Worm (Caenorhabditis elegans) whole organism, early embryonic: ENCODE data around the gene cpsf-2.

Experiments used
- B0310.2 ChIP-seq: sonication (generic microtip); optimal IDR thresholded peaks from 2 replicates; lab custom pipeline; 2016; ENCODE audit warnings: mild to moderate bottlenecking, missing genetic modification characterization, missing compliant biosample characterization
- F13C5.2 ChIP-seq: sonication (generic microtip); optimal IDR thresholded peaks from 2 replicates; lab custom pipeline; 2017; ENCODE audit warnings: mild to moderate bottlenecking, missing genetic modification characterization, inconsistent platforms, missing compliant biosample characterization
- aly-1 ChIP-seq: sonication (generic microtip); optimal IDR thresholded peaks from 2 replicates; lab custom pipeline; 2016; ENCODE audit warnings: missing genetic modification characterization, missing compliant biosample characterization
- ama-1 ChIP-seq: fragments of 150-350 bp; optimal IDR thresholded peaks from 2 replicates; lab custom pipeline; 2014
- ceh-13 ChIP-seq: fragments of 200-800 bp; sonication (Bioruptor generic); optimal IDR thresholded peaks from 2 replicates; lab custom pipeline; 2018; ENCODE audit warnings: mild to moderate bottlenecking, missing genetic modification characterization, missing compliant biosample characterization
- ceh-36 ChIP-seq: sonication (generic microtip); optimal IDR thresholded peaks from 2 replicates; lab custom pipeline; 2016; ENCODE audit warnings: missing genetic modification characterization, inconsistent platforms, missing compliant biosample characterization
- ets-7 ChIP-seq: sonication (generic microtip); optimal IDR thresholded peaks from 2 replicates; lab custom pipeline; 2016; ENCODE audit warnings: missing genotype, missing genetic modification characterization, missing compliant biosample characterization
- flt-1 ChIP-seq: fragments of 200-800 bp; sonication (Bioruptor generic); IDR thresholded peaks from 2 replicates; pipeline ENCODE4 v1.3.6; 2022; ENCODE audit warnings: missing genetic modification characterization, missing compliant biosample characterization
- hmbx-1 ChIP-seq: sonication (generic microtip); optimal IDR thresholded peaks from 2 replicates; lab custom pipeline; 2016; ENCODE audit warnings: mild to moderate bottlenecking, missing genetic modification characterization, missing compliant biosample characterization
- hmg-4 ChIP-seq: fragments of 200-800 bp; sonication (Bioruptor generic); optimal IDR thresholded peaks from 2 replicates; lab custom pipeline; 2018; ENCODE audit warnings: mild to moderate bottlenecking, missing genetic modification characterization, missing compliant biosample characterization
- hnd-1 ChIP-seq: sonication (generic microtip); optimal IDR thresholded peaks from 2 replicates; lab custom pipeline; 2016; ENCODE audit warnings: missing genetic modification characterization, missing compliant biosample characterization
- pes-1 ChIP-seq: fragments of 200-800 bp; sonication (Bioruptor generic); IDR thresholded peaks from 2 replicates; pipeline ENCODE4 v1.3.6; 2022; ENCODE audit warnings: missing genetic modification reagents, missing genetic modification characterization, missing compliant biosample characterization
- scrt-1 ChIP-seq: fragments of 200-800 bp; sonication (Bioruptor generic); IDR thresholded peaks from 2 replicates; pipeline ENCODE4 v1.3.6; 2022; ENCODE audit warnings: missing genetic modification characterization, missing compliant biosample characterization
- sea-1 ChIP-seq: fragments of 200-800 bp; sonication (Bioruptor generic); conservative IDR thresholded peaks from 2 replicates; pipeline ENCODE4 v1.3.6; 2022; ENCODE audit warnings: missing genetic modification characterization, missing compliant biosample characterization
- tbx-11 ChIP-seq: fragments of 200-800 bp; sonication (Bioruptor generic); IDR thresholded peaks from 2 replicates; pipeline ENCODE4 v1.3.6; 2022; ENCODE audit warnings: missing genetic modification characterization, missing compliant biosample characterization
- tbx-37 ChIP-seq: fragments of 200-800 bp; sonication (Bioruptor generic); conservative IDR thresholded peaks from 2 replicates; pipeline ENCODE4 v1.3.6; 2022; ENCODE audit warnings: missing genetic modification reagents, missing genetic modification characterization, missing compliant biosample characterization
- tra-4 ChIP-seq: sonication (generic microtip); optimal IDR thresholded peaks from 2 replicates; lab custom pipeline; 2017; ENCODE audit warnings: missing genetic modification characterization, missing compliant biosample characterization

cpsf-2 gene

ce11 chrV:7184549-7184948 is 5.6 kb downstream of the cpsf-2 start, which contains the start of gene pitr-5:
TSS of gene pitr-5 (plus strand) at chrV:7184849.
- no peak for TF ChIP-seq tra-4 (tag; lab: Kevin White, UChicago)
- no peak for TF ChIP-seq hnd-1 (tag; lab: Kevin White, UChicago)
- no peak for TF ChIP-seq ama-1
- TF ChIP-seq flt-1 (GFP tag; lab: Robert Waterston, UW), result no peak
- no peak for TF ChIP-seq F13C5.2 (tag; lab: Kevin White, UChicago)
- no peak for TF ChIP-seq tbx-37 (GFP tag; lab: Robert Waterston, UW)

- no peak for TF ChIP-seq tbx-11 (GFP tag; lab: Robert Waterston, UW)
- TF ChIP-seq scrt-1 (GFP tag; lab: Robert Waterston, UW), result no peak
- no peak for TF ChIP-seq ceh-36 (tag; lab: Kevin White, UChicago)
- TF ChIP-seq B0310.2 (tag; lab: Kevin White, UChicago), result no peak
- no peak for TF ChIP-seq flt-1 (GFP tag; lab: Robert Waterston, UW)
- no peak for TF ChIP-seq ceh-13 (GFP tag; lab: Kevin White, UChicago)
- no peak for TF ChIP-seq ama-1
- TF ChIP-seq tbx-37 (GFP tag; lab: Robert Waterston, UW), result no peak
- no peak for TF ChIP-seq tra-4 (tag; lab: Kevin White, UChicago)
- no peak for TF ChIP-seq hmbx-1 (tag; lab: Kevin White, UChicago)
- TF ChIP-seq ets-7, result no peak
- no peak for TF ChIP-seq sea-1 (GFP tag; lab: Robert Waterston, UW)
Observed at ce11 chrV:7186599-7186998, 7.6 kb downstream of the cpsf-2 start.

ce11 chrV:7187295-7187694 is 8.3 kb downstream of the cpsf-2 start:
- TF ChIP-seq aly-1 (tag; lab: Kevin White, UChicago), result no peak
- TF ChIP-seq sea-1 (GFP tag; lab: Robert Waterston, UW), result no peak
- no peak for TF ChIP-seq flt-1 (GFP tag; lab: Robert Waterston, UW)
- TF ChIP-seq ceh-36 (tag; lab: Kevin White, UChicago), result no peak
- no peak for TF ChIP-seq hnd-1 (tag; lab: Kevin White, UChicago)
- no peak for TF ChIP-seq hmbx-1 (tag; lab: Kevin White, UChicago)
- TF ChIP-seq hmg-4 (GFP tag; lab: Kevin White, UChicago), result no peak
- no peak for TF ChIP-seq tbx-37 (GFP tag; lab: Robert Waterston, UW)
- no peak for TF ChIP-seq tra-4 (tag; lab: Kevin White, UChicago)
- no peak for TF ChIP-seq ceh-13 (GFP tag; lab: Kevin White, UChicago)
- TF ChIP-seq B0310.2 (tag; lab: Kevin White, UChicago), result no peak
- no peak for TF ChIP-seq ama-1
- no peak for TF ChIP-seq tbx-11 (GFP tag; lab: Robert Waterston, UW)
- no peak for TF ChIP-seq scrt-1 (GFP tag; lab: Robert Waterston, UW)
- TF ChIP-seq F13C5.2 (tag; lab: Kevin White, UChicago), result no peak
- TF ChIP-seq pes-1 (GFP tag; lab: Robert Waterston, UW), result no peak

ce11 chrV:7193562-7193961 is 14.6 kb downstream of the cpsf-2 start, which contains the start of gene F09G2.8:
TSS of gene F09G2.8 (minus strand) at chrV:7193662.
- TF ChIP-seq tbx-11 (GFP tag; lab: Robert Waterston, UW) (no peak), tra-4 (tag; lab: Kevin White, UChicago) (no peak), hmg-4 (GFP tag; lab: Kevin White, UChicago) (no peak), sea-1 (GFP tag; lab: Robert Waterston, UW) (no peak), tbx-37 (GFP tag; lab: Robert Waterston, UW) (no peak), ama-1 (no peak), B0310.2 (tag; lab: Kevin White, UChicago) (no peak), hnd-1 (tag; lab: Kevin White, UChicago) (no peak), flt-1 (GFP tag; lab: Robert Waterston, UW) (no peak)

ce11 chrV:7194818-7195217 is 15.8 kb downstream of the cpsf-2 start:
- TF ChIP-seq tbx-11 (GFP tag; lab: Robert Waterston, UW) (no peak), F13C5.2 (tag; lab: Kevin White, UChicago) (no peak), sea-1 (GFP tag; lab: Robert Waterston, UW) (no peak), tbx-37 (GFP tag; lab: Robert Waterston, UW) (no peak), ama-1 (no peak), hnd-1 (tag; lab: Kevin White, UChicago) (no peak), flt-1 (GFP tag; lab: Robert Waterston, UW) (no peak), aly-1 (tag; lab: Kevin White, UChicago) (no peak), pes-1 (GFP tag; lab: Robert Waterston, UW) (no peak), ets-7 (no peak), hmg-4 (GFP tag; lab: Kevin White, UChicago) (no peak)

DNA sequence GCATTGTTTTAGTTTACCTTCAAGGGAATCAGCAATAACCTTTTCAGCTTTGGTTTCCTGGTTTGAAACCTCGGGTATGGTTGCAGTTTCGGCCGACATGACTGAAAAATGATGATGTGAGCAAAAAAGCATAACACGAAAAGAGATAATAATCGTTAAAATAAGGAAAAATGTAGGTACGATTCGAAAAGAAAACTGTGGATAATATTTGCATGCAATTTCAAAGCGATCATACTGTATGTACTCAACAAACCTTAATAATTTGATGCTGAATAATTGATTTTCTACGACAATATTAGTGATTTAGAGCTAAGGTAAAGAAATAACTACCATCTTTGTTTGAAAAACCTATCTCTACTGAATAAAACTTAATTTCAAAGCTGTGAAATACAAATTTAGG is 17.1 kb downstream of the cpsf-2 start, which contains the start of gene attf-2:
Gene attf-2 (minus strand): TSS at position 101 of the 400 bp plus-strand sequence.
- no peak for TF ChIP-seq sea-1 (GFP tag; lab: Robert Waterston, UW)
- no peak for TF ChIP-seq ets-7
- TF ChIP-seq tbx-11 (GFP tag; lab: Robert Waterston, UW), result no peak
- TF ChIP-seq scrt-1 (GFP tag; lab: Robert Waterston, UW), result no peak
- no peak for TF ChIP-seq tbx-37 (GFP tag; lab: Robert Waterston, UW)
- TF ChIP-seq hmg-4 (GFP tag; lab: Kevin White, UChicago), result no peak
- no peak for TF ChIP-seq flt-1 (GFP tag; lab: Robert Waterston, UW)

- TF ChIP-seq scrt-1 (GFP tag; lab: Robert Waterston, UW) (no peak), F13C5.2 (tag; lab: Kevin White, UChicago) (peak; percentile 59), hmg-4 (GFP tag; lab: Kevin White, UChicago) (peak; percentile 19), flt-1 (GFP tag; lab: Robert Waterston, UW) (0 out of 2 replicates have a peak, but pooled peaks have one; percentile 12), tbx-37 (GFP tag; lab: Robert Waterston, UW) (no peak), ceh-13 (GFP tag; lab: Kevin White, UChicago) (no peak), ama-1 (no peak)
Observed at ce11 chrV:7196498-7196966, 17.6 kb downstream of the cpsf-2 start, which contains the start of gene F09G2.2. TSS of gene F09G2.2 (plus strand) at chrV:7196916.
